Worm (Caenorhabditis elegans): Measurements from ENCODE around the gene fbxb-14.
"Not testable (repeated sequence)": the region's sequence is repeated elsewhere in the genome, so short reads cannot be mapped to it uniquely, and the experiment has no call there.

The fbxb-14 gene

DNA sequence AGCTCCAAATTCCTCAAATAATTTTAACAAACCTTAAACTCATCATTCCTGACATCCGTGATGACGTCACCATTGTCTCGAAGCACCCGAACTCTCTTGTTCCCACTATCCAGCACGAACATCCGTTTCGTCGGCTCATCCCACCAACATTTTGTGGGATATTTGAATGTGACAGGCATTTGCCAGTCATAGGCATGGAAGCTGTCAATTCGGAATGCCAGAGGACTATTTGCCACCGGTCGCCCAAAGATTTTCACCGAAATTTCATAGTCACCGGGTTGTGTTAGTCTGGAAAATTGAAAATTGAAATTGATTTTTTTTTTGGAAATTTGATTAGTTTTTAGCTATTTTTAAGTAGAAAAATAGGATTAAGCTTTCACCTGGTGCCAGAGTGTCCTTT, 14.2 kb upstream of the fbxb-14 start:
- TF ChIP-seq ets-7 (tag; optimal IDR thresholded peaks at IDR 0.05) (no peak), tbx-11 (GFP tag; IDR thresholded peaks at IDR 0.05) (no peak), aly-1 (tag; optimal IDR thresholded peaks at IDR 0.05) (no peak), flt-1 (GFP tag; IDR thresholded peaks at IDR 0.05) (no peak), hnd-1 (tag; optimal IDR thresholded peaks at IDR 0.05) (no peak), tra-4 (tag; optimal IDR thresholded peaks at IDR 0.05) (no peak), ceh-13 (GFP tag; optimal IDR thresholded peaks at IDR 0.05) (no peak), sea-1 (GFP tag; conservative IDR thresholded peaks at IDR 0.05) (no peak), ama-1 (optimal IDR thresholded peaks at IDR 0.05) (no peak), F13C5.2 (tag; optimal IDR thresholded peaks at IDR 0.05) (no peak), ceh-36 (tag; optimal IDR thresholded peaks at IDR 0.05) (no peak)

ce11 chrII:593221-593620, 10.7 kb upstream of the fbxb-14 start, which contains the start of gene W08F4.1:
Gene W08F4.1 (plus strand): TSS chrII:593521.
- not testable (repeated sequence) for TF ChIP-seq pes-1 (GFP tag; IDR thresholded peaks at IDR 0.05); sea-1 (GFP tag; conservative IDR thresholded peaks at IDR 0.05); ceh-36 (tag; optimal IDR thresholded peaks at IDR 0.05)

- TF ChIP-seq tra-4 (tag; optimal IDR thresholded peaks at IDR 0.05) (no peak), ets-7 (tag; optimal IDR thresholded peaks at IDR 0.05) (no peak), hmbx-1 (tag; optimal IDR thresholded peaks at IDR 0.05) (no peak), ceh-36 (tag; optimal IDR thresholded peaks at IDR 0.05) (no peak), ama-1 (optimal IDR thresholded peaks at IDR 0.05) (no peak), hmg-4 (GFP tag; optimal IDR thresholded peaks at IDR 0.05) (no peak), pes-1 (GFP tag; IDR thresholded peaks at IDR 0.05) (no peak), F13C5.2 (tag; optimal IDR thresholded peaks at IDR 0.05) (no peak), tbx-11 (GFP tag; IDR thresholded peaks at IDR 0.05) (no peak), aly-1 (tag; optimal IDR thresholded peaks at IDR 0.05) (no peak), B0310.2 (tag; optimal IDR thresholded peaks at IDR 0.05) (no peak), scrt-1 (GFP tag; IDR thresholded peaks at IDR 0.05) (no peak), tbx-37 (GFP tag; conservative IDR thresholded peaks at IDR 0.05) (no peak)
Observed at ce11 chrII:591110-591509, 8.6 kb upstream of the fbxb-14 start, which contains the start of gene W08F4.10. Gene W08F4.10 (minus strand): TSS chrII:591210.

DNA sequence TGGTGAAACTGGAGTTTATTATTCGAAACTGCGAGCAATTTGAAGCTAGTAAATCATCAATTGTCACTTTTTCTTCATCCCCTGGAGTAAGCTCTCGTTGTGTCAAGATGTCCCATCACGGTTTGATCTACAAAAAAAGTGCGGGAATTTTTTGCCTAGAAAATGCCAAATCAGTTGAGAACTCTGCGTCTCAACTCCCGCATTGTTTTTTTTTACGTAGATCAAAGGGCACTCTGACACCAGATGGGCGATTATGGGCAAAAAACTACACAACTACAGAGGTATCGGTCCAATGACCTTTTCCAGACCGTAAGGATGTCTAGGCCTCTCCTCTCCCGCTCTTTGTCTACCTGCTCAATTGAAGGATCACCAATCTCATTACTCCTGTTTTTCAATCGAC, 5.0 kb upstream of the fbxb-14 start, which contains the start of gene fbxb-34:
fbxb-34 (plus strand) TSS at position 301 of the 400 bp plus-strand sequence.
- TF ChIP-seq hmbx-1 (tag; optimal IDR thresholded peaks at IDR 0.05) (no peak), pes-1 (GFP tag; IDR thresholded peaks at IDR 0.05) (no peak), sea-1 (GFP tag; conservative IDR thresholded peaks at IDR 0.05) (no peak), hnd-1 (tag; optimal IDR thresholded peaks at IDR 0.05) (no peak), F13C5.2 (tag; optimal IDR thresholded peaks at IDR 0.05) (no peak), hmg-4 (GFP tag; optimal IDR thresholded peaks at IDR 0.05) (no peak), ets-7 (tag; optimal IDR thresholded peaks at IDR 0.05) (no peak), aly-1 (tag; optimal IDR thresholded peaks at IDR 0.05) (no peak), ama-1 (optimal IDR thresholded peaks at IDR 0.05) (no peak), tra-4 (tag; optimal IDR thresholded peaks at IDR 0.05) (no peak), flt-1 (GFP tag; IDR thresholded peaks at IDR 0.05) (no peak)

DNA sequence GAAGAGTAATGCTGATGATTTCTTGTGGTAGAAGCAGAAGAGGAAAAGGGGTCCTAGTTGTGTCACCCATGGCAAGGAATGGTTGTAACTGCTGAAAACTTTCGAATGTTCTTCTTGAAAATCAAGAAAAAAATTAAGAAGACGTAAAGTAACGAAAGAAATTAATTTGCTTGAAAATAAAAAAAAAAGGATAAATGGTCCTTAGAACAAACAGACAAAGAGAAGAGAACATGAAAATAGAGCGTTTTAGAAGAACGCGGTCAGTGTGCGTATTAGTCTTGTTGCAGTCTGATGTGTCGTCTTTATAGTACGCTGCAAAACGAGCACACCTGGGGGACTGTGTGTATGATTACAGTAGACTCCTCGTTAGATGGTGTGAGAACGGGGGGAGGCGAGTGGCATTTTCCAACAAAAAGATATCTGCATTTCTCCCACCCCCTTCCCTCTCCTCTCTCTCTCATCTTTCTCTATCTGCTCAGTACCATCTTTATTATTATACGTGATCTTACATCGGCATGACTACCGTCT, 1.8 kb upstream of the fbxb-14 start, which contains the start of the genes W08F4.12 and W08F4.13:
W08F4.12 (minus strand) TSS at position 101 of the 528 bp plus-strand sequence.
W08F4.13 (plus strand) TSS at position 478 of the 528 bp plus-strand sequence.
- TF ChIP-seq scrt-1 (GFP tag; IDR thresholded peaks at IDR 0.05) (no peak), B0310.2 (tag; optimal IDR thresholded peaks at IDR 0.05) (no peak), hmbx-1 (tag; optimal IDR thresholded peaks at IDR 0.05) (no peak), ama-1 (optimal IDR thresholded peaks at IDR 0.05) (no peak), pes-1 (GFP tag; IDR thresholded peaks at IDR 0.05) (no peak), aly-1 (tag; optimal IDR thresholded peaks at IDR 0.05) (no peak), hmg-4 (GFP tag; optimal IDR thresholded peaks at IDR 0.05) (no peak), ceh-13 (GFP tag; optimal IDR thresholded peaks at IDR 0.05) (no peak), tra-4 (tag; optimal IDR thresholded peaks at IDR 0.05) (no peak), tbx-11 (GFP tag; IDR thresholded peaks at IDR 0.05) (no peak), tbx-37 (GFP tag; conservative IDR thresholded peaks at IDR 0.05) (no peak), hnd-1 (tag; optimal IDR thresholded peaks at IDR 0.05) (no peak), ets-7 (tag; optimal IDR thresholded peaks at IDR 0.05) (no peak), sea-1 (GFP tag; conservative IDR thresholded peaks at IDR 0.05) (no peak), ceh-36 (tag; optimal IDR thresholded peaks at IDR 0.05) (no peak), F13C5.2 (tag; optimal IDR thresholded peaks at IDR 0.05) (no peak)

DNA sequence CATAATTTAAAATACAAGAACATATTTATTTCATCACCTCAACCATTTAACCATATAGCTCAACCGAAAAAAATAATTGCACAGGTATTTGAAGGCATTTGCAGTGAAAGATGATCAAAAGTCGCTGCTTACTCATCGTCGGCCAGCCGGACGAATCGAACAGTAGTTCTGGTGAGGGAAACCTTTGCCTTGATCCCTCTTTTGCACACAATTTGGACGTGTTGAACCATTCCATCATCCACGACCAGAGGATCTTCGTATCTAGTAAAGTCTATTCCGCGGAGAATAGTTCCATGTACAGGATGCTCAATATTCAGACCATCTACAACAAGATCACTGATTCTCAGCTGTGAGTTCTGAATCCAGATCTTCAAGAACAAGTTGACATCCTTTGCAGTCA, 566 bp downstream of the fbxb-14 start:
- no peak for TF ChIP-seq sea-1 (GFP tag; conservative IDR thresholded peaks at IDR 0.05)

DNA sequence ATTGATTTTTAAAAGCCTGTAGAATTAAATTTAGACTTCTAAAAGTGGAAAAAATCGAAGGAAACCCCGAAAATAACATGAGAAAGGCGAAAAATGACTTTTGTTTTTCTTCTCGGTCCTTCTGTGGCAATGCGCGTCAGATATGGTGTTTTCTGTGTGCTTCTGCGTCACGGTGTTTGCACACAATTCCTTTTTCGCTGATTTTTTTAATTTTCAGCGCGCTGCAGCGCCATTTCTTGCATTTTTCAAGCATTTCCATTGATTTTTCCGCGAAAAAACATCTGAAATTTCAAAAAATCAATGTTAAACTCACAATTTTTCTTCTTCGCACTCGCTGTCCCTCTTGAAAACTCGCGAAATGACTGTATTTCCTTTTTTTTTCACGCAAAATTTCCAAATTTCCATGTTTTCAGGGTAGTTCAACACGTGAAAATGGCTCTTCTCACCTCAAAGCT, 2.3 kb downstream of the fbxb-14 start, which contains the start of the genes cdc-37 and W08F4.3:
cdc-37 (minus strand) TSS at position 405 of the 455 bp plus-strand sequence.
W08F4.3 (plus strand) TSS at position 414 of the 455 bp plus-strand sequence.
- TF ChIP-seq hnd-1 (tag; optimal IDR thresholded peaks at IDR 0.05): no peak
- no peak for TF ChIP-seq flt-1 (GFP tag; IDR thresholded peaks at IDR 0.05)
- no peak for TF ChIP-seq ceh-36 (tag; optimal IDR thresholded peaks at IDR 0.05)
- TF ChIP-seq ama-1 (optimal IDR thresholded peaks at IDR 0.05): no peak

DNA sequence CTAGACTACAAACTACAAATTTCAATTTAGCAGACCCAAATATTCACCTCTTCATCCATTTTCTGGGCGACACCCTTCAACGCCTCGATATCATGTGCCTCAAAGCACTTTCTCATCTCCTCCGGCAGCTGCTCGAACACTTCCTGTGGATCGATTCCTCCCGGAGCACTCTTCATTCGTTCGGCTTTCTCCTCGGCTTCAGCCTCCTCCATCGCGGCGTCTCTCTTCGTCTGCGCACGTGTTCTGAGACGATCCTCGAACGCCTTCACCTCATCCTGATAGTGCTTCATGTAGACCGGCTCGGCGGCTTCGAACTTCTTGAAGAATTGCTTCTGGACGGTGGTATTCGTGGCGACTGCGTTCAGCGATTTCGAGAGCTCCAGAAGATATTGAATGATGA, 3.7 kb downstream of the fbxb-14 start:
- no peak for TF ChIP-seq tbx-37 (GFP tag; conservative IDR thresholded peaks at IDR 0.05)
- no peak for TF ChIP-seq flt-1 (GFP tag; IDR thresholded peaks at IDR 0.05)
- no peak for TF ChIP-seq ama-1 (optimal IDR thresholded peaks at IDR 0.05)
- no peak for TF ChIP-seq tbx-11 (GFP tag; IDR thresholded peaks at IDR 0.05)
- TF ChIP-seq scrt-1 (GFP tag; IDR thresholded peaks at IDR 0.05): no peak
- no peak for TF ChIP-seq tra-4 (tag; optimal IDR thresholded peaks at IDR 0.05)
- TF ChIP-seq hmg-4 (GFP tag; optimal IDR thresholded peaks at IDR 0.05): no peak
- no peak for TF ChIP-seq ets-7 (tag; optimal IDR thresholded peaks at IDR 0.05)
- no peak for TF ChIP-seq aly-1 (tag; optimal IDR thresholded peaks at IDR 0.05)
- no peak for TF ChIP-seq pes-1 (GFP tag; IDR thresholded peaks at IDR 0.05)
- TF ChIP-seq hmbx-1 (tag; optimal IDR thresholded peaks at IDR 0.05): no peak
- TF ChIP-seq B0310.2 (tag; optimal IDR thresholded peaks at IDR 0.05): no peak
- TF ChIP-seq ceh-36 (tag; optimal IDR thresholded peaks at IDR 0.05): no peak
- TF ChIP-seq ceh-13 (GFP tag; optimal IDR thresholded peaks at IDR 0.05): no peak
- no peak for TF ChIP-seq hnd-1 (tag; optimal IDR thresholded peaks at IDR 0.05)
- TF ChIP-seq F13C5.2 (tag; optimal IDR thresholded peaks at IDR 0.05): no peak
- no peak for TF ChIP-seq sea-1 (GFP tag; conservative IDR thresholded peaks at IDR 0.05)

All from whole organism, early embryonic.